Worm (Caenorhabditis elegans) whole organism, L3 larva: ENCODE data around the gene F18A12.2.

Experiments
- R02D3.7 ChIP-seq: fragments of 150-350 bp; optimal IDR thresholded peaks from 2 replicates; lab custom pipeline; 2014; ENCODE audit warnings: missing biosample characterization, missing genetic modification characterization
- ZK546.5 ChIP-seq: sonication (generic microtip); optimal IDR thresholded peaks from 2 replicates; lab custom pipeline; 2017; ENCODE audit warnings: missing biosample characterization, missing genetic modification characterization
- aly-2 ChIP-seq: fragments of 150-350 bp; optimal IDR thresholded peaks from 2 replicates; lab custom pipeline; 2014; ENCODE audit warnings: missing biosample characterization, missing genetic modification characterization
- ceh-16 ChIP-seq: sonication (generic microtip); optimal IDR thresholded peaks from 2 replicates; lab custom pipeline; 2017; ENCODE audit warnings: missing biosample characterization, missing genetic modification characterization
- ceh-28 ChIP-seq: fragments of 150-350 bp; optimal IDR thresholded peaks from 2 replicates; lab custom pipeline; 2014; ENCODE audit warnings: missing biosample characterization, missing genetic modification reagents, missing genetic modification characterization
- ceh-9 ChIP-seq: sonication (generic microtip); optimal IDR thresholded peaks from 2 replicates; lab custom pipeline; 2018; ENCODE audit warnings: missing biosample characterization, missing genetic modification characterization
- daf-12 ChIP-seq: fragments of 150-350 bp; optimal IDR thresholded peaks from 2 replicates; lab custom pipeline; 2014; ENCODE audit warnings: missing biosample characterization, missing genetic modification reagents, missing genetic modification characterization
- elt-1 ChIP-seq: fragments of 150-350 bp; optimal IDR thresholded peaks from 2 replicates; lab custom pipeline; 2014; ENCODE audit warnings: missing biosample characterization, missing genetic modification characterization
- elt-2 ChIP-seq: sonication (generic microtip); optimal IDR thresholded peaks from 2 replicates; lab custom pipeline; 2016; ENCODE audit warnings: missing genetic modification reagents, mild to moderate bottlenecking, missing genetic modification characterization, missing compliant biosample characterization
- fkh-2 ChIP-seq: fragments of 150-350 bp; optimal IDR thresholded peaks from 2 replicates; lab custom pipeline; 2014; ENCODE audit warnings: missing biosample characterization, missing genetic modification reagents, missing genetic modification characterization
- hmg-11 ChIP-seq: sonication (generic microtip); optimal IDR thresholded peaks from 2 replicates; lab custom pipeline; 2016; ENCODE audit warnings: missing genetic modification characterization, missing compliant biosample characterization
- jun-1 ChIP-seq: fragments of 150-350 bp; optimal IDR thresholded peaks from 2 replicates; lab custom pipeline; 2014; ENCODE audit warnings: missing biosample characterization, missing genetic modification reagents, missing genetic modification characterization
- lin-39 ChIP-seq: fragments of 150-350 bp; optimal IDR thresholded peaks from 2 replicates; lab custom pipeline; 2018; ENCODE audit warnings: missing biosample characterization, missing genetic modification reagents, missing genetic modification characterization
- lsy-12 ChIP-seq: sonication (generic microtip); optimal IDR thresholded peaks from 2 replicates; lab custom pipeline; 2016; ENCODE audit warnings: mild to moderate bottlenecking, missing genetic modification characterization, missing compliant biosample characterization
- mml-1 ChIP-seq: fragments of 150-350 bp; sonication (generic microtip); optimal IDR thresholded peaks from 3 replicates; lab custom pipeline; 2014; ENCODE audit warnings: missing biosample characterization, missing genetic modification characterization
- nfya-1 ChIP-seq: sonication (generic microtip); optimal IDR thresholded peaks from 2 replicates; lab custom pipeline; 2017; ENCODE audit warnings: missing genetic modification characterization, mild to moderate bottlenecking, missing compliant biosample characterization, antibody characterized with exemption, moderate library complexity; ENCODE audit not compliant: insufficient read depth
- nhr-11 ChIP-seq: fragments of 150-350 bp; optimal IDR thresholded peaks from 2 replicates; lab custom pipeline; 2014; ENCODE audit warnings: missing biosample characterization, missing genetic modification characterization
- nhr-23 ChIP-seq: fragments of 150-350 bp; optimal IDR thresholded peaks from 2 replicates; lab custom pipeline; 2014; ENCODE audit warnings: missing biosample characterization, missing genetic modification reagents, missing genetic modification characterization
- nhr-237 ChIP-seq: fragments of 150-350 bp; optimal IDR thresholded peaks from 2 replicates; lab custom pipeline; 2014; ENCODE audit warnings: missing biosample characterization, missing genetic modification characterization
- nhr-25 ChIP-seq: sonication (generic microtip); optimal IDR thresholded peaks from 2 replicates; lab custom pipeline; 2017; ENCODE audit warnings: missing biosample characterization, missing genetic modification characterization
- nhr-43 ChIP-seq: sonication (generic microtip); optimal IDR thresholded peaks from 2 replicates; lab custom pipeline; 2016; ENCODE audit warnings: mild to moderate bottlenecking, missing genetic modification characterization, missing compliant biosample characterization; ENCODE audit not compliant: poor library complexity, severe bottlenecking
- nhr-67 ChIP-seq: fragments of 150-350 bp; optimal IDR thresholded peaks from 2 replicates; lab custom pipeline; 2014; ENCODE audit warnings: missing biosample characterization, missing genetic modification characterization
- nhr-76 ChIP-seq: fragments of 150-350 bp; sonication (generic microtip); optimal IDR thresholded peaks from 5 replicates; lab custom pipeline; 2014; ENCODE audit warnings: missing biosample characterization, missing genetic modification characterization
- nhr-77 ChIP-seq: fragments of 150-350 bp; optimal IDR thresholded peaks from 2 replicates; lab custom pipeline; 2014; ENCODE audit warnings: missing biosample characterization, missing genetic modification characterization
- pqm-1 ChIP-seq: fragments of 150-350 bp; optimal IDR thresholded peaks from 2 replicates; lab custom pipeline; 2017; ENCODE audit warnings: missing biosample characterization, missing genetic modification characterization, inconsistent platforms
- sea-2 ChIP-seq: fragments of 150-350 bp; sonication (generic microtip); optimal IDR thresholded peaks from 4 replicates; lab custom pipeline; 2014; ENCODE audit warnings: missing biosample characterization, missing genetic modification reagents, missing genetic modification characterization
- snpc-4 ChIP-seq: fragments of 150-350 bp; optimal IDR thresholded peaks from 2 replicates; lab custom pipeline; 2014; ENCODE audit warnings: missing biosample characterization, missing genetic modification characterization
- tbx-2 ChIP-seq: sonication (generic microtip); optimal IDR thresholded peaks from 2 replicates; lab custom pipeline; 2016; ENCODE audit warnings: mild to moderate bottlenecking, missing genetic modification characterization, missing compliant biosample characterization
- unc-39 ChIP-seq: sonication (generic microtip); optimal IDR thresholded peaks from 4 replicates; lab custom pipeline; 2017; ENCODE audit warnings: missing biosample characterization, missing genetic modification characterization
- unc-62 ChIP-seq: fragments of 150-350 bp; sonication (generic microtip); optimal IDR thresholded peaks from 4 replicates; lab custom pipeline; 2014; ENCODE audit warnings: missing biosample characterization, missing genetic modification reagents, missing genetic modification characterization
- ztf-11 ChIP-seq: fragments of 150-350 bp; optimal IDR thresholded peaks from 2 replicates; lab custom pipeline; 2014; ENCODE audit warnings: missing biosample characterization, missing genetic modification characterization
- ztf-4 ChIP-seq: fragments of 150-350 bp; optimal IDR thresholded peaks from 2 replicates; lab custom pipeline; 2014; ENCODE audit warnings: missing biosample characterization, missing genetic modification characterization

Gene F18A12.2

DNA sequence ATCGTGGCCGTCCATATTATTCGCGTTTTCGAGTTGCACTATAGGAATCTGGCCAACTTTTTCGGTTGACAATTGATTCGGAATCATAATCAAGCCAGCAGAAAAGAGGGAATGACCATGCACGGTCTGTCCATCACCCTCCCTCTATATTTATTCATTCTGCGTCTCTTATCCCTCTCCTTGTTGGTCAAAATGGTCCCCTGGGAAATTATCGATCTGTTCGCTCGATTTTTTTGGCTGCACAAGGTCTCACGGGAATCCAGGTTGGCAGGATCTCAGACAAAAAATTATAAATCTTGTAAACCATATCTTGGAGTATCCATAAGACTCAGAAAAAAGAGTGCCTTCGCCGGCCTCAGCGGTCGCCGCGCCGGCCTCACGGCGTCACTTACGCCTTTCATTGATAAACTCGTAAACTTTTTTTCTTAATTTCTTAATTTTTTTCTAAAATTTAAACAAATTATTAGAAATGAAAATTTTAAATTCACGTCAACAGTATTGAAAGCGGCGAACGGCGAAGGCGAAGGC is at the start of gene F18A12.2, which contains the start of gene F18A12.7:
F18A12.2 (plus strand) TSS at position 478 of the 528 bp plus-strand sequence.
F18A12.7 (minus strand) TSS at position 101 of the 528 bp plus-strand sequence.
- TF ChIP-seq nhr-25 (tag; lab: Kevin White, UChicago) (no peak), ztf-4 (no peak), nhr-77 (no peak), pqm-1 (tag; lab: Kevin White, UChicago) (no peak), aly-2 (tag; lab: Kevin White, UChicago) (no peak), ZK546.5 (tag; lab: Kevin White, UChicago) (no peak), jun-1 (tag; lab: Kevin White, UChicago) (no peak), nhr-76 (tag; lab: Kevin White, UChicago) (no peak), nhr-11 (tag; lab: Kevin White, UChicago) (no peak), ceh-9 (tag; lab: Kevin White, UChicago) (no peak), ceh-16 (tag; lab: Kevin White, UChicago) (no peak), ztf-11 (tag; lab: Kevin White, UChicago) (no peak), daf-12 (tag; lab: Kevin White, UChicago) (no peak), elt-2 (tag; lab: Kevin White, UChicago) (no peak), fkh-2 (tag; lab: Kevin White, UChicago) (no peak), sea-2 (no peak), unc-62 (GFP tag; lab: Kevin White, UChicago) (no peak), lin-39 (tag; lab: Kevin White, UChicago) (no peak)

DNA sequence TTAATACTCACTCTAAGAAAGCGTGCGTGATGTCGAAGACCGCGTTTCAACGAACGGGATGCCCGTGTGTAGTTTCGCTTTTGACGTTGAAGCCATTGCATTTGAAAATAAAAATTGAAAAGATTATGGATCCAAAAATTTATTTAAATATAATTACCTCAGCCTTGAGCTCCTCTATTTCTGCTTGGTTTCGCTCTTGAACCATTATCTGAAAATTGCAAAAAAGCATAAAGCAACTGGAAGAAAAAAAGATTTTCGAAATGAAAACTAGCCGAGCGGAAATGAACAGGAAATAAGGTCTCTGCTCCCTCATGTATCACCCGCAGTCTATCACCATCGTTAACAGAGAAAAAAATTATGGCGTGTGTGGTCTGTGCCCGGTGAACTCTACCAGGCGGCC is 47.6 kb upstream of the F18A12.2 start, which contains the start of gene Y49F6C.6:
Y49F6C.6 (minus strand) TSS at position 101 of the 400 bp plus-strand sequence.
- no peak for TF ChIP-seq elt-2 (tag; lab: Kevin White, UChicago)
- TF ChIP-seq aly-2 (tag; lab: Kevin White, UChicago), result no peak
- TF ChIP-seq lsy-12 (tag; lab: Kevin White, UChicago), result no peak
- TF ChIP-seq R02D3.7 (tag; lab: Kevin White, UChicago), result no peak
- TF ChIP-seq ceh-16 (tag; lab: Kevin White, UChicago), result no peak

DNA sequence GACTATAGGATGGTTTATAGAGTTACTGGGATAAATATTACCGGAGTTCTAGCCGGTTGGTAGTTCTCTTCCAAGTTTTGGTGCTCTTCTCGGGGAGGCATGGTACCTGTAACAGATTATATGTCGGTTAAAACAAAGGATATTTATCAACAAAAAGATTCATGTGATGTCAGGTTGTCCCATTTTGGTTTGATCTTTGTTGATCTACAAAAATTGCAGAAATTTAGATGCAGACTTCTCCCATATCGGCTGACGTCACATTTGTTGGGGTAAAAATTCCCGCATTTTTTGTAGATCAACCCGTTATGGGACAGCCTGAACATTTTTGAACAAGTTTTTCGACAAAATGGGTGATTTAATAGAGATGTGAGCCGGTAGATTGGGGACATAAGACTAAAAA is 46.6 kb upstream of the F18A12.2 start, which contains the start of gene Y49F6C.7:
Y49F6C.7 (minus strand) TSS at position 101 of the 400 bp plus-strand sequence.
- TF ChIP-seq mml-1 (no peak), snpc-4 (tag; lab: Kevin White, UChicago) (no peak), nhr-67 (no peak), nhr-23 (tag; lab: Kevin White, UChicago) (no peak)
- TF ChIP-seq, all 47 proteins: peak for 0

DNA sequence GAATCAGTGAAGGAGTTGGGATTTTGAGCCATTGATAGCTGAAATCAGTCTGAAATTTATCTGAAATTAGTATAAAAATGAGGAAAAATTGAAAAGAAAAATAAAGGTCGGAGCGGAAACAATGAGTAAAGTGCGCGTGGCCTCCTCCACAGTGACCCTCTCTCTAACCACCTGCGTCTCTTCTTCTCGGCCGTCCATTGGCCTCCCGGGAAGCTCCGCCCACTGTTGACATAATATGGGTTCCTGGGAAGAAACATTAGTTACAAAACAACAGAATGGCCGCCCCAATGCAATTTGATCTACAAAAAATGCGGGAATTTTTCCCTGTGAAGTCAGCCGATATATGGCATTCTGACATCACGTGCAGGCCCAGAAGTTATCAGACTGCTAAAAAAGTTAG is 44.6 kb upstream of the F18A12.2 start, which contains the start of gene Y49F6C.8:
Y49F6C.8 (minus strand) TSS at position 51 of the 400 bp plus-strand sequence.
- TF ChIP-seq nfya-1 (tag; lab: Kevin White, UChicago), result peak; percentile 96
- TF ChIP-seq jun-1 (tag; lab: Kevin White, UChicago), result no peak

DNA sequence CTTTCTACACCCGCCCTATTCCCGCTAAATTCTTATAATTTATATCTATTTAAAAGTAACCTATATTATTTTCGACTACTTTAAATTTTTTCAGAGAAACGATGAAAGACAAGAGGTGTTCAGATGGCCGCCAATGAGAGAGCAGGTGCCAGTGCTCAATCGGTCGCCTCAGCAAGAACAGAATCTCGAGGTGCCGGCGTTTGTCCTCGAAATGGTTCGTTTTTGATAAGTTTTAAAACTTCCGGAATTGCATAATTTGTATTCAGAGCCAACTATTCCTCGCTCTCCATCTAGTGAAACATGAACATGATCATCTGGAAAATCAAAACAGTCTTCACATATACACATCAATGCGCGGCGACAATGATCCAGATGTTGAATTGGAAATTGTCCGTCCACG is 43.6 kb upstream of the F18A12.2 start, which contains the start of gene bath-23:
bath-23 (plus strand) TSS at position 301 of the 400 bp plus-strand sequence.
- TF ChIP-seq hmg-11 (no peak), unc-39 (tag; lab: Kevin White, UChicago) (no peak), lsy-12 (tag; lab: Kevin White, UChicago) (no peak), elt-2 (tag; lab: Kevin White, UChicago) (no peak), nhr-237 (no peak), nhr-25 (tag; lab: Kevin White, UChicago) (no peak), elt-1 (tag; lab: Kevin White, UChicago) (no peak), R02D3.7 (tag; lab: Kevin White, UChicago) (no peak), ceh-28 (no peak), nhr-11 (tag; lab: Kevin White, UChicago) (no peak), nhr-77 (no peak), tbx-2 (tag; lab: Kevin White, UChicago) (no peak), nhr-67 (no peak), nhr-76 (tag; lab: Kevin White, UChicago) (no peak), daf-12 (tag; lab: Kevin White, UChicago) (no peak), nhr-43 (no peak), ceh-9 (tag; lab: Kevin White, UChicago) (no peak), pqm-1 (tag; lab: Kevin White, UChicago) (no peak)
